Fruit fly (Drosophila melanogaster) whole organism, prepupa: Measurements from ENCODE around the gene acj6.

Experiments
- CG10631 ChIP-seq: fragments of 200-800 bp; sonication (Bioruptor generic); optimal IDR thresholded peaks from 2 replicates; lab custom pipeline; 2016; ENCODE audit warnings: missing biosample characterization, missing genetic modification characterization
- CG10669 ChIP-seq: fragments of 200-800 bp; sonication (Bioruptor generic); optimal IDR thresholded peaks from 3 replicates; lab custom pipeline; 2018; ENCODE audit warnings: missing biosample characterization, mild to moderate bottlenecking, missing genetic modification characterization, moderate library complexity
- CG11902 ChIP-seq: fragments of 200-800 bp; sonication (Bioruptor generic); optimal IDR thresholded peaks from 3 replicates; lab custom pipeline; 2016; ENCODE audit warnings: missing biosample characterization, missing genetic modification characterization
- CG15336 ChIP-seq: fragments of 200-800 bp; sonication (Bioruptor generic); IDR thresholded peaks from 2 replicates; pipeline ENCODE4 v1.3.6; 2022; ENCODE audit warnings: missing biosample characterization, missing genetic modification characterization
- CG16779 ChIP-seq: fragments of 200-800 bp; sonication (Bioruptor generic); optimal IDR thresholded peaks from 3 replicates; lab custom pipeline; 2017; ENCODE audit warnings: missing biosample characterization, mild to moderate bottlenecking, missing genetic modification characterization
- CG3032 ChIP-seq: fragments of 200-800 bp; optimal IDR thresholded peaks from 2 replicates; lab custom pipeline; 2019; ENCODE audit warnings: missing biosample characterization, mild to moderate bottlenecking, missing genetic modification characterization, moderate library complexity
- CG31627 ChIP-seq: fragments of 200-800 bp; sonication (Bioruptor generic); optimal IDR thresholded peaks from 3 replicates; lab custom pipeline; 2016; ENCODE audit warnings: missing biosample characterization, missing genetic modification characterization
- CG34406 ChIP-seq: fragments of 200-800 bp; sonication (Bioruptor generic); optimal IDR thresholded peaks from 3 replicates; lab custom pipeline; 2016; ENCODE audit warnings: missing biosample characterization, missing genetic modification characterization
- CG3919 ChIP-seq: fragments of 200-800 bp; sonication (Bioruptor generic); optimal IDR thresholded peaks from 3 replicates; lab custom pipeline; 2016; ENCODE audit warnings: missing biosample characterization, missing genetic modification characterization
- CG4318 ChIP-seq: fragments of 200-800 bp; sonication (Bioruptor generic); optimal IDR thresholded peaks from 3 replicates; lab custom pipeline; 2017; ENCODE audit warnings: missing biosample characterization, mild to moderate bottlenecking, missing genetic modification characterization
- CG6163 ChIP-seq: fragments of 200-800 bp; sonication (Bioruptor generic); IDR thresholded peaks from 3 replicates; pipeline ENCODE4 v1.3.6; 2022; ENCODE audit warnings: missing biosample characterization, missing genetic modification characterization
- CG6276 ChIP-seq: fragments of 200-800 bp; sonication (Bioruptor generic); optimal IDR thresholded peaks from 2 replicates; lab custom pipeline; 2017; ENCODE audit warnings: missing biosample characterization, mild to moderate bottlenecking, missing genetic modification characterization
- CG6792 ChIP-seq: fragments of 200-800 bp; sonication (Bioruptor generic); optimal IDR thresholded peaks from 3 replicates; lab custom pipeline; 2016; ENCODE audit warnings: missing biosample characterization, missing genetic modification characterization
- CG6808 ChIP-seq: fragments of 200-800 bp; sonication (Bioruptor generic); optimal IDR thresholded peaks from 3 replicates; lab custom pipeline; 2017; ENCODE audit warnings: missing biosample characterization, missing genetic modification characterization, mild to moderate bottlenecking, moderate library complexity, missing genetic modification reagents
- CG6854 ChIP-seq: fragments of 200-800 bp; sonication (Bioruptor generic); optimal IDR thresholded peaks from 2 replicates; lab custom pipeline; 2017; ENCODE audit warnings: missing biosample characterization, mild to moderate bottlenecking, missing genetic modification characterization
- CG8119 ChIP-seq: fragments of 200-800 bp; sonication (Bioruptor generic); IDR thresholded peaks from 3 replicates; pipeline ENCODE4 v1.3.6; 2022; ENCODE audit warnings: missing biosample characterization, missing genetic modification characterization
- CG8319 ChIP-seq: fragments of 200-800 bp; sonication (Bioruptor generic); optimal IDR thresholded peaks from 3 replicates; lab custom pipeline; 2016; ENCODE audit warnings: missing biosample characterization, missing genetic modification characterization
- CG8632 ChIP-seq: fragments of 200-800 bp; sonication (Bioruptor generic); optimal IDR thresholded peaks from 3 replicates; lab custom pipeline; 2016; ENCODE audit warnings: missing biosample characterization, missing genetic modification characterization
- Eip75B ChIP-seq: fragments of 200-800 bp; sonication (Bioruptor generic); optimal IDR thresholded peaks from 3 replicates; lab custom pipeline; 2016; ENCODE audit warnings: missing biosample characterization, missing genetic modification characterization
- Eip78C ChIP-seq: fragments of 200-800 bp; sonication (Bioruptor generic); peaks from one replicate; lab custom pipeline; 2016; ENCODE audit warnings: missing biosample characterization, missing genetic modification characterization
- Ets21C ChIP-seq: fragments of 200-800 bp; sonication (Bioruptor generic); optimal IDR thresholded peaks from 3 replicates; lab custom pipeline; 2016; ENCODE audit warnings: missing biosample characterization, missing genetic modification characterization
- Hr38 ChIP-seq: sonication (Bioruptor generic); optimal IDR thresholded peaks from 2 replicates; lab custom pipeline; 2016; ENCODE audit warnings: missing biosample characterization, missing genetic modification characterization
- Hr39 ChIP-seq: fragments of 200-800 bp; sonication (Bioruptor generic); optimal IDR thresholded peaks from 2 replicates; lab custom pipeline; 2016; ENCODE audit warnings: missing biosample characterization, missing genetic modification characterization
- Met ChIP-seq: fragments of 200-800 bp; sonication (Bioruptor generic); optimal IDR thresholded peaks from 3 replicates; lab custom pipeline; 2016; ENCODE audit warnings: missing biosample characterization, missing genetic modification characterization
- OdsH ChIP-seq: fragments of 200-800 bp; sonication (Bioruptor generic); optimal IDR thresholded peaks from 3 replicates; lab custom pipeline; 2016; ENCODE audit warnings: missing biosample characterization, missing genetic modification characterization
- Smox ChIP-seq: fragments of 200-800 bp; sonication (Bioruptor generic); optimal IDR thresholded peaks from 3 replicates; lab custom pipeline; 2016; ENCODE audit warnings: missing biosample characterization, missing genetic modification characterization
- Sox14 ChIP-seq: fragments of 200-800 bp; sonication (Bioruptor generic); optimal IDR thresholded peaks from 3 replicates; lab custom pipeline; 2016; ENCODE audit warnings: missing biosample characterization, missing genetic modification characterization
- cyc ChIP-seq: fragments of 200-800 bp; sonication (Bioruptor generic); optimal IDR thresholded peaks from 3 replicates; lab custom pipeline; 2016; ENCODE audit warnings: missing biosample characterization, missing genetic modification characterization
- eg ChIP-seq: fragments of 200-800 bp; sonication (Bioruptor generic); IDR thresholded peaks from 3 replicates; pipeline ENCODE4 v1.3.6; 2022; ENCODE audit warnings: missing biosample characterization, missing genetic modification characterization
- esn ChIP-seq: fragments of 200-800 bp; sonication (Bioruptor generic); optimal IDR thresholded peaks from 2 replicates; lab custom pipeline; 2016; ENCODE audit warnings: missing biosample characterization, mild to moderate bottlenecking, missing genetic modification characterization, moderate library complexity
- lz ChIP-seq: fragments of 200-800 bp; sonication (Bioruptor generic); optimal IDR thresholded peaks from 3 replicates; lab custom pipeline; 2016; ENCODE audit warnings: missing biosample characterization, missing genetic modification characterization
- net ChIP-seq: fragments of 200-800 bp; sonication (Bioruptor generic); optimal IDR thresholded peaks from 3 replicates; lab custom pipeline; 2016; ENCODE audit warnings: missing biosample characterization, missing genetic modification characterization
- pdm3 ChIP-seq: fragments of 200-800 bp; sonication (Bioruptor generic); optimal IDR thresholded peaks from 3 replicates; lab custom pipeline; 2016; ENCODE audit warnings: missing biosample characterization, missing genetic modification characterization
- spab ChIP-seq: fragments of 200-800 bp; sonication (Bioruptor generic); optimal IDR thresholded peaks from 2 replicates; lab custom pipeline; 2017; ENCODE audit warnings: missing biosample characterization, mild to moderate bottlenecking, missing genetic modification characterization, missing genetic modification reagents
- ss ChIP-seq, 2 experiments: fragments of 200-800 bp; sonication (Bioruptor generic); optimal IDR thresholded peaks; 2 replicates in 1 of 2; 3 replicates in 1 of 2; lab custom pipeline; 2017 to 2018; ENCODE audit warnings: mild to moderate bottlenecking in 2 of 2, missing biosample characterization in 2 of 2, missing genetic modification characterization in 2 of 2, moderate library complexity in 1 of 2
- svp ChIP-seq: fragments of 200-800 bp; sonication (Bioruptor generic); peaks from one replicate; lab custom pipeline; 2016; ENCODE audit warnings: missing biosample characterization, missing genetic modification characterization
- topi ChIP-seq: fragments of 200-800 bp; sonication (Bioruptor generic); optimal IDR thresholded peaks from 3 replicates; lab custom pipeline; 2016; ENCODE audit warnings: missing biosample characterization, missing genetic modification characterization
- vri ChIP-seq: fragments of 200-800 bp; sonication (Bioruptor generic); optimal IDR thresholded peaks from 3 replicates; lab custom pipeline; 2016; ENCODE audit warnings: missing biosample characterization, mild to moderate bottlenecking, missing genetic modification characterization

Gene acj6

DNA sequence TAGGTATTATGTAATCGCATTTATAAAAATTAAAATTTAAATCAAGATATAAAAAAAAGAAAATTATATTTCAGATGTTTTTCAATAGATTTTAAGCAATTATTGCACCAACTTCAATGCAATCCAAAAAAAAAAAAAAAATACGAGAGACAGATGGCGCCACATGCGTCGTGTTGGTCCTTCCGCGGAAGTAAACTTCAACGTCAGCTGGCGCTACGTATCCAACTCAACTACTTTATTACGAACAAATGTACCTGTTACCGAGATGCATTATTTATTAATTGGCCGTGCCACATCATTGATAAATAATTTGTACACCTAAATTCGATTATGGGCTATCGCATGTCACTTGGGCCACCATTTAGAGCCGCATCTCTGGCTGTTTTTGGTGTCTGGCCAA lies 25.2 kb downstream of the acj6 start:
- TF ChIP-seq spab (GFP tag; lab: Kevin White, UChicago) (no peak), CG10669 (GFP tag; lab: Kevin White, UChicago) (no peak), lz (GFP tag; lab: Kevin White, UChicago) (no peak), CG11902 (no peak), pdm3 (no peak), net (GFP tag; lab: Kevin White, UChicago) (no peak), CG6854 (no peak), Eip78C (GFP tag; lab: Kevin White, UChicago) (no peak), Sox14 (no peak), CG31627 (GFP tag; lab: Kevin White, UChicago) (no peak), Smox (no peak), CG15336 (GFP tag; lab: Robert Waterston, UW) (no peak), eg (GFP tag; lab: Robert Waterston, UW) (no peak), esn (GFP tag; lab: Kevin White, UChicago) (no peak), CG6163 (GFP tag; lab: Robert Waterston, UW) (no peak), CG3919 (GFP tag; lab: Kevin White, UChicago) (no peak), CG34406 (GFP tag; lab: Kevin White, UChicago) (no peak), Ets21C (GFP tag; lab: Kevin White, UChicago) (no peak)

DNA sequence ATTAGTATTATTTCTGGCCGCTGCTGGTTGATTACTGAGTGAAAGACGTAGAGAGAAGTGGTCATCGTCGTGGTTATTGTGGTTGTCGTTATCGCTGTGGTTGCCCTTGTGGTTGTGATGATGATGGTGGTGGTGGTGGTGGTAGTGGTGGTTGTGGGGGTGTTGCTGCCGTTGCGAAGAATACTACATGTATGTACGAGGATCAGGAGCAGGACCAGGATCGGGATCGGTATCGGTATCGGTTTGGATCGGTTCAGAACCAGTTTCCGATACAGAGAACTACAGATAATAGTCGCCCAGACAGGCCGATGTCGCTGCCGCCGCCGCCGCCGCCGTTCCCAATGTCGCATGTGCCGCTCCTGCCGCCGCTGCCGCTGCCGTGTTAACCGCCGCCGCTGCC lies 26.2 kb downstream of the acj6 start:
- TF ChIP-seq CG3032 (tag; lab: Kevin White, UChicago) (no peak), CG4318 (no peak), Hr38 (GFP tag; lab: Kevin White, UChicago) (no peak), OdsH (no peak), ss (GFP tag; optimal IDR thresholded peaks at IDR 0.05; lab: Kevin White, UChicago) (no peak), CG8119 (GFP tag; lab: Robert Waterston, UW) (no peak), CG34406 (GFP tag; lab: Kevin White, UChicago) (no peak), pdm3 (no peak), Smox (no peak), net (GFP tag; lab: Kevin White, UChicago) (no peak)
- TF ChIP-seq, all 60 proteins: peak for 0

DNA sequence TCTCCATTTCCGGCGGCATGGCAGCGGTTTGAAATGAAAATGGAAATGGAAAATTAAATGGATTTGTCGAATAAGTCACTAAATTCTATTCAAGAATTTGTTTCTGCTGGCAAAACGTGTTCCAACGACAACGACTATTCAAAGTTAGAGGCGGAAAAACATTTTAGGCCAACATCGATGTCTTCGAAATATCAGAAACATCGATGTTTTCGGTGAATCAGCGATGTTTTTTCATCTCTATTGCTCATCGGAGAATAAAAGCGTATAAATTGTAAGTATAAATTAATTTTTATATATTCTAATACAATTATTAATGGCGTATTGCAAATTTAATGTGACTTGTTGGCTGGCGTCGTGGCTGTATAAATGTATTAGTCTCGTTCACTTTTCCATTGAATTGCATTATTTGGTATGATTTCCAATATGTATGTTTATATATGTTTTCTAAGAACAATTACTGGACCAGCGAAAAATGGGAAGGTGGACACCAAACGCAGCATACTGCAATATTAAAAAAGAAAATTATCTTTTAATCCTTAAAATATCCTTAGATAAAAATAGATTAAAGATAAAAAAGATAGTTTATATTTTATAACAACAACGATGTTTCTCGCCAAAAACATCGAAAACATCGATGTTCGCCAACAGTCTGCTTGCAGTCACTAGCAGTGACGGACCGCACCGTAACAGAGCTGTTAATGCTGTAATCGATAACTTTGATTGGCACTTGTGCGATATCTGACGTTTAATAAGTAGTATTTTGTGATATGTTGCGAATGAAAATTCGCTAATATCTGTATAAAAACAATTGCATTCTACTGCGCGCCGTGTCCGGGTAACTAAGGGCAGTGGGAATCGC lies 34.2 kb downstream of the acj6 start, which contains the start of the genes CG12608 and Prp5:
Gene CG12608, minus strand, starts transcription at position 153 of the 859 bp plus-strand sequence.
Gene Prp5, plus strand, starts transcription at position 697 of the 859 bp plus-strand sequence.
- TF ChIP-seq CG3919 (GFP tag; lab: Kevin White, UChicago) (no peak), OdsH (peak; percentile 5), CG8632 (GFP tag; lab: Kevin White, UChicago) (no peak), CG6163 (GFP tag; lab: Robert Waterston, UW) (peak; percentile 21; the same call in 1 of the 3 replicates), CG10631 (GFP tag; lab: Kevin White, UChicago) (peak; percentile 27), cyc (no peak), svp (GFP tag; lab: Kevin White, UChicago) (peak; percentile 34), topi (GFP tag; lab: Kevin White, UChicago) (no peak)

DNA sequence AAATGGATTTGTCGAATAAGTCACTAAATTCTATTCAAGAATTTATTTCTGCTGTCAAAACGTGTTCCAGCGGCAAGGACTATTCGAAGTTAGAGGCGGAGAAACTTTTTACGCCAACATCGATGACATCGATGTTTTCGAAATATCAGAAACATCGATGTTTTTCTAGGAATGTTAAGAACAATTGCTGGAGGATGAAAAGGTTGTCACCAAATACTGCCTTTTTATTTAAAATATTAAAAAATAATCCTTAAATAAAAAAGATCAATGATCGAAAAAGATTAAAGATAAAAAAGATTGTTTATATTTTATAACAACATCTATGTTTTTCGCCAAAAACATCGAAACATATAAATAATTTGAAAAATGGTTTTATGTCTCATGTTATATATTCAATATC lies 36.8 kb downstream of the acj6 start, which contains the start of gene CG9123:
Gene CG9123, minus strand, starts transcription at position 101 of the 400 bp plus-strand sequence.
- TF ChIP-seq CG8119 (GFP tag; lab: Robert Waterston, UW) (no peak), Eip75B (GFP tag; lab: Kevin White, UChicago) (no peak), OdsH (no peak), CG15336 (GFP tag; lab: Robert Waterston, UW) (no peak), Eip78C (GFP tag; lab: Kevin White, UChicago) (no peak), lz (GFP tag; lab: Kevin White, UChicago) (no peak)
- TF ChIP-seq, all 60 proteins: peak for 0

DNA sequence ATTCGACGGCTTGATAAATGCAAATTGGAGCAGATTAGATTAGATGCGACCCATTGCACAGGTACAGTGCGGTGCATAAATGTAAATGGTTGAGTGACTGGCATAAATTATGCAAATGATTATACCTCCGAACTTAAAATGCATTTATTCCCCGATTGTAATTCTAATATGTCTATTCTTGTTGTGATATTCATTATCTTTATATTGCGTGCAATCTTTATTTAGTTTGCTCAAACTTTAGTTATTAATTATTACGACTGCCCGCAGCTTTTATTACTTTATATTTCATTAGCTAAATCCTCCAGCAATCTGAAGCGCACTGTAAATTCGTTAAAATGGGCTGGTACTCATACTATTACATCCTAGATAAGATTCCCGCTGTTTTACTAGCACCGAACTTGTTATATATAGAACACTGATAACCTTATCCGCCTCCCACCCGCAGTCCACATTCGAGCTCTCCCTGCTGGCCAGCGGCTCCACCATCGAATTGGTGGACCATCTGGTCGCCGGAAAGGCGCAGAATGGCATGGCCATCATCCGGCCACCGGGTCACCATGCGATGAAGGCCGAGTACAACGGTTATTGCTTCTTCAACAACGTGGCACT lies 42.9 kb downstream of the acj6 start:
- TF ChIP-seq Smox (peak; percentile 22), OdsH (no peak), CG6808 (GFP tag; lab: Kevin White, UChicago) (no peak), CG3919 (GFP tag; lab: Kevin White, UChicago) (no peak), Hr39 (GFP tag; lab: Kevin White, UChicago) (peak; percentile 37), vri (GFP tag; lab: Kevin White, UChicago) (peak; percentile 79), CG6792 (peak; percentile 1), CG8319 (no peak), Sox14 (peak; percentile 4), topi (GFP tag; lab: Kevin White, UChicago) (peak; percentile 40), Eip78C (GFP tag; lab: Kevin White, UChicago) (peak; percentile 62), CG31627 (GFP tag; lab: Kevin White, UChicago) (peak; percentile 20), pdm3 (no peak), CG6276 (GFP tag; lab: Kevin White, UChicago) (no peak), lz (GFP tag; lab: Kevin White, UChicago) (peak; percentile 38), svp (GFP tag; lab: Kevin White, UChicago) (peak; percentile 98), Met (GFP tag; lab: Kevin White, UChicago) (peak; percentile 42), Ets21C (GFP tag; lab: Kevin White, UChicago) (peak; percentile 19), CG15336 (GFP tag; lab: Robert Waterston, UW) (no peak), Hr38 (GFP tag; lab: Kevin White, UChicago) (no peak), CG10631 (GFP tag; lab: Kevin White, UChicago) (no peak), CG16779 (tag; lab: Kevin White, UChicago) (no peak), cyc (peak; percentile 3), esn (GFP tag; lab: Kevin White, UChicago) (peak; percentile 41)
